Worm (Caenorhabditis elegans) whole organism, young adult: ENCODE results near the gene K04G11.3.

Source experiments
- B0035.1 ChIP-seq: sonication (generic microtip); optimal IDR thresholded peaks from 2 replicates; lab custom pipeline; 2016; ENCODE audit warnings: missing genetic modification characterization, mild to moderate bottlenecking, missing compliant biosample characterization, missing genotype, missing genetic modification reagents
- F23B12.7 ChIP-seq: sonication (generic microtip); optimal IDR thresholded peaks from 2 replicates; lab custom pipeline; 2017; ENCODE audit warnings: missing genetic modification characterization, mild to moderate bottlenecking, missing compliant biosample characterization, antibody characterized with exemption, moderate library complexity; ENCODE audit not compliant: insufficient read depth
- F33H1.4 ChIP-seq: fragments of 200-800 bp; sonication (Bioruptor generic); IDR thresholded peaks from 2 replicates; pipeline ENCODE4 v1.3.6; 2022; ENCODE audit warnings: missing genetic modification reagents, missing genetic modification characterization, missing compliant biosample characterization
- F39B2.1 ChIP-seq: fragments of 200-800 bp; sonication (Bioruptor generic); IDR thresholded peaks from 2 replicates; pipeline ENCODE4 v1.3.6; 2022; ENCODE audit warnings: missing genetic modification reagents, missing genetic modification characterization, missing compliant biosample characterization
- F55B11.4 ChIP-seq: sonication (generic microtip); optimal IDR thresholded peaks from 2 replicates; lab custom pipeline; 2016; ENCODE audit warnings: missing compliant biosample characterization, missing genetic modification characterization, borderline replicate concordance; ENCODE audit not compliant: insufficient read depth
- F57C9.4 ChIP-seq: sonication (generic microtip); optimal IDR thresholded peaks from 2 replicates; lab custom pipeline; 2017; ENCODE audit warnings: mild to moderate bottlenecking, missing genetic modification characterization, missing compliant biosample characterization
- T07F8.4 ChIP-seq: sonication (generic microtip); optimal IDR thresholded peaks from 2 replicates; lab custom pipeline; 2016; ENCODE audit warnings: mild to moderate bottlenecking, missing genetic modification characterization, moderate library complexity, missing compliant biosample characterization
- Y53G8AR.9 ChIP-seq: fragments of 200-800 bp; sonication (Bioruptor generic); conservative IDR thresholded peaks from 2 replicates; pipeline ENCODE4 v1.3.6; 2022; ENCODE audit warnings: missing genetic modification reagents, missing genetic modification characterization, missing compliant biosample characterization
- Y79H2A.3 ChIP-seq: fragments of 200-800 bp; sonication (Bioruptor generic); conservative IDR thresholded peaks from 2 replicates; pipeline ENCODE4 v1.3.6; 2022; ENCODE audit warnings: missing genetic modification reagents, missing genetic modification characterization, missing compliant biosample characterization
- akir-1 ChIP-seq: fragments of 200-800 bp; sonication (Bioruptor generic); optimal IDR thresholded peaks from 2 replicates; lab custom pipeline; 2018; ENCODE audit warnings: mild to moderate bottlenecking, missing genetic modification characterization, moderate library complexity, missing compliant biosample characterization
- aptf-2 ChIP-seq: fragments of 200-800 bp; sonication (Bioruptor generic); conservative IDR thresholded peaks from 2 replicates; pipeline ENCODE4 v1.3.6; 2022; ENCODE audit warnings: missing genetic modification reagents, missing genetic modification characterization, missing compliant biosample characterization
- aptf-3 ChIP-seq: fragments of 200-800 bp; sonication (Bioruptor generic); IDR thresholded peaks from 2 replicates; pipeline ENCODE4 v1.3.6; 2022; ENCODE audit warnings: missing genetic modification characterization, missing compliant biosample characterization
- attf-6 ChIP-seq: fragments of 200-800 bp; sonication (Bioruptor generic); IDR thresholded peaks from 2 replicates; pipeline ENCODE4 v1.3.6; 2022; ENCODE audit warnings: missing genetic modification reagents, missing genetic modification characterization, missing compliant biosample characterization
- bed-2 ChIP-seq: fragments of 200-800 bp; sonication (Bioruptor generic); IDR thresholded peaks from 2 replicates; pipeline ENCODE4 v1.3.6; 2022; ENCODE audit warnings: missing genetic modification reagents, missing genetic modification characterization, missing compliant biosample characterization
- cebp-2 ChIP-seq: fragments of 200-800 bp; sonication (Bioruptor generic); IDR thresholded peaks from 2 replicates; pipeline ENCODE4 v1.3.6; 2022; ENCODE audit warnings: missing genetic modification characterization, missing compliant biosample characterization
- ceh-79 ChIP-seq: sonication (generic microtip); optimal IDR thresholded peaks from 2 replicates; lab custom pipeline; 2017; ENCODE audit warnings: mild to moderate bottlenecking, missing genetic modification characterization, missing compliant biosample characterization
- die-1 ChIP-seq: sonication (generic microtip); optimal IDR thresholded peaks from 2 replicates; lab custom pipeline; 2016; ENCODE audit warnings: missing genotype, mild to moderate bottlenecking, missing genetic modification characterization, missing compliant biosample characterization
- dpl-1 ChIP-seq: fragments of 150-350 bp; optimal IDR thresholded peaks from 2 replicates; lab custom pipeline; 2014; ENCODE audit warnings: missing biosample characterization, missing genetic modification reagents, missing genetic modification characterization
- efl-1 ChIP-seq: fragments of 150-350 bp; optimal IDR thresholded peaks from 2 replicates; lab custom pipeline; 2014; ENCODE audit warnings: missing biosample characterization, missing genetic modification reagents, missing genetic modification characterization
- egl-44 ChIP-seq: fragments of 200-800 bp; sonication (Bioruptor generic); IDR thresholded peaks from 2 replicates; pipeline ENCODE4 v1.3.6; 2022; ENCODE audit warnings: missing genetic modification reagents, missing genetic modification characterization, missing compliant biosample characterization
- fkh-3 ChIP-seq: sonication (generic microtip); optimal IDR thresholded peaks from 2 replicates; lab custom pipeline; 2016; ENCODE audit warnings: mild to moderate bottlenecking, missing genetic modification characterization, missing compliant biosample characterization
- hmg-20 ChIP-seq: fragments of 200-800 bp; sonication (Bioruptor generic); IDR thresholded peaks from 2 replicates; pipeline ENCODE4 v1.3.6; 2022; ENCODE audit warnings: missing genetic modification reagents, missing genetic modification characterization, missing compliant biosample characterization
- hrde-1 ChIP-seq: sonication (generic microtip); optimal IDR thresholded peaks from 2 replicates; lab custom pipeline; 2016; ENCODE audit warnings: missing genetic modification characterization, mild to moderate bottlenecking, missing compliant biosample characterization, moderate library complexity, missing genotype, missing genetic modification reagents, borderline replicate concordance
- lag-1 ChIP-seq: fragments of 200-800 bp; sonication (Bioruptor generic); IDR thresholded peaks from 2 replicates; pipeline ENCODE4 v1.3.6; 2022; ENCODE audit warnings: missing genetic modification reagents, missing genetic modification characterization, missing compliant biosample characterization
- let-607 ChIP-seq, 2 experiments: fragments of 200-800 bp in 1 of 2; sonication (Bioruptor generic) in 1 of 2; sonication (generic microtip) in 1 of 2; optimal IDR thresholded peaks; 2 replicates each; lab custom pipeline; 2016 to 2018; ENCODE audit warnings: mild to moderate bottlenecking in 2 of 2, missing compliant biosample characterization in 2 of 2, missing genetic modification characterization in 2 of 2, moderate library complexity in 2 of 2, missing genotype in 1 of 2
- lir-1 ChIP-seq: fragments of 200-800 bp; sonication (Bioruptor generic); conservative IDR thresholded peaks from 2 replicates; pipeline ENCODE4 v1.3.6; 2022; ENCODE audit warnings: missing genetic modification reagents, missing genetic modification characterization, missing compliant biosample characterization
- madf-6 ChIP-seq: fragments of 200-800 bp; sonication (Bioruptor generic); IDR thresholded peaks from 2 replicates; pipeline ENCODE4 v1.3.6; 2022; ENCODE audit warnings: missing genetic modification reagents, missing genetic modification characterization, missing compliant biosample characterization
- madf-8 ChIP-seq: fragments of 200-800 bp; sonication (Bioruptor generic); conservative IDR thresholded peaks from 2 replicates; pipeline ENCODE4 v1.3.6; 2022; ENCODE audit warnings: missing genetic modification reagents, missing genetic modification characterization, missing compliant biosample characterization
- nfya-1 ChIP-seq: sonication (generic microtip); optimal IDR thresholded peaks from 2 replicates; lab custom pipeline; 2017; ENCODE audit warnings: antibody characterized with exemption, missing compliant biosample characterization, missing genetic modification characterization, borderline replicate concordance; ENCODE audit not compliant: insufficient read depth
- nfya-2 ChIP-seq: fragments of 200-800 bp; sonication (Bioruptor generic); IDR thresholded peaks from 2 replicates; pipeline ENCODE4 v1.3.6; 2022; ENCODE audit warnings: missing genetic modification reagents, missing genetic modification characterization, missing compliant biosample characterization
- nfyb-1 ChIP-seq: fragments of 200-800 bp; sonication (Bioruptor generic); IDR thresholded peaks from 2 replicates; pipeline ENCODE4 v1.3.6; 2022; ENCODE audit warnings: missing genetic modification reagents, missing genetic modification characterization, missing compliant biosample characterization
- nhr-27 ChIP-seq: fragments of 200-800 bp; sonication (Bioruptor generic); optimal IDR thresholded peaks from 2 replicates; lab custom pipeline; 2018; ENCODE audit warnings: mild to moderate bottlenecking, missing genetic modification characterization, moderate library complexity, missing compliant biosample characterization
- nhr-80 ChIP-seq: sonication (generic microtip); optimal IDR thresholded peaks from 2 replicates; lab custom pipeline; 2016; ENCODE audit warnings: missing genetic modification characterization, missing compliant biosample characterization
- nhr-90 ChIP-seq: sonication (generic microtip); optimal IDR thresholded peaks from 2 replicates; lab custom pipeline; 2016; ENCODE audit warnings: missing genotype, mild to moderate bottlenecking, missing genetic modification characterization, missing compliant biosample characterization
- rcor-1 ChIP-seq: fragments of 200-800 bp; sonication (Bioruptor generic); IDR thresholded peaks from 2 replicates; pipeline ENCODE4 v1.3.6; 2022; ENCODE audit warnings: missing genetic modification reagents, missing genetic modification characterization, missing compliant biosample characterization
- rec-8 ChIP-seq, 2 experiments: sonication (generic microtip); optimal IDR thresholded peaks; 2 replicates each; lab custom pipeline; 2016; ENCODE audit warnings: mild to moderate bottlenecking in 2 of 2, missing genetic modification characterization in 2 of 2, missing genetic modification reagents in 2 of 2, missing genotype in 2 of 2, missing biosample characterization in 1 of 2, missing compliant biosample characterization in 1 of 2, moderate library complexity in 1 of 2
- repo-1 ChIP-seq: sonication (generic microtip); optimal IDR thresholded peaks from 2 replicates; lab custom pipeline; 2017; ENCODE audit warnings: mild to moderate bottlenecking, missing genetic modification characterization, missing compliant biosample characterization
- rpc-1 ChIP-seq, 2 experiments: fragments of 150-350 bp in 1 of 2; sonication (generic microtip) in 1 of 2; optimal IDR thresholded peaks; 2 replicates each; lab custom pipeline; 2014 to 2018; ENCODE audit warnings: missing biosample characterization in 1 of 2, missing genetic modification characterization in 1 of 2, missing genetic modification reagents in 1 of 2, missing genotype in 1 of 2
- sdz-38 ChIP-seq: sonication (generic microtip); optimal IDR thresholded peaks from 2 replicates; lab custom pipeline; 2016; ENCODE audit warnings: missing genotype, missing genetic modification characterization, missing compliant biosample characterization
- somi-1 ChIP-seq: fragments of 200-800 bp; sonication (Bioruptor generic); optimal IDR thresholded peaks from 2 replicates; lab custom pipeline; 2018; ENCODE audit warnings: mild to moderate bottlenecking, missing genetic modification characterization, missing compliant biosample characterization
- sptf-2 ChIP-seq: fragments of 200-800 bp; sonication (Bioruptor generic); optimal IDR thresholded peaks from 2 replicates; lab custom pipeline; 2018; ENCODE audit warnings: mild to moderate bottlenecking, missing genetic modification characterization, missing compliant biosample characterization
- xnd-1 ChIP-seq: sonication (generic microtip); optimal IDR thresholded peaks from 2 replicates; lab custom pipeline; 2016; ENCODE audit warnings: missing genotype, missing genetic modification reagents, missing genetic modification characterization, missing compliant biosample characterization
- ztf-25 ChIP-seq: fragments of 200-800 bp; sonication (Bioruptor generic); IDR thresholded peaks from 2 replicates; pipeline ENCODE4 v1.3.6; 2022; ENCODE audit warnings: missing genetic modification reagents, missing genetic modification characterization, missing compliant biosample characterization
- ztf-28 ChIP-seq: fragments of 200-800 bp; sonication (Bioruptor generic); IDR thresholded peaks from 2 replicates; pipeline ENCODE4 v1.3.6; 2022; ENCODE audit warnings: missing genetic modification reagents, missing genetic modification characterization, missing compliant biosample characterization

K04G11.3 gene

ce11 chrX:14303078-14303477 lies 44.4 kb downstream of the K04G11.3 start, which contains the start of gene C11H1.5:
TSS of gene C11H1.5 (minus strand) at chrX:14303178.
- TF ChIP-seq akir-1 (GFP tag; lab: Kevin White, UChicago) (no peak), rec-8 (tag; optimal IDR thresholded peaks at IDR 0.05; lab: Kevin White, UChicago) (no peak), F55B11.4 (tag; lab: Kevin White, UChicago) (no peak), bed-2 (GFP tag; lab: Robert Waterston, UW) (no peak), nhr-90 (tag; lab: Kevin White, UChicago) (no peak), rcor-1 (GFP tag; lab: Robert Waterston, UW) (no peak), hmg-20 (GFP tag; lab: Robert Waterston, UW) (no peak), let-607 (tag; optimal IDR thresholded peaks at IDR 0.05; lab: Kevin White, UChicago) (no peak), sptf-2 (no peak), B0035.1 (no peak), Y53G8AR.9 (GFP tag; lab: Robert Waterston, UW) (no peak)
- TF ChIP-seq, all 124 proteins: peak for 0

- TF ChIP-seq xnd-1 (tag; lab: Kevin White, UChicago) (no peak), nfya-1 (tag; lab: Kevin White, UChicago) (no peak), nhr-80 (tag; lab: Kevin White, UChicago) (peak; percentile 56), nfya-2 (GFP tag; lab: Robert Waterston, UW) (no peak), rpc-1 (optimal IDR thresholded peaks at IDR 0.05; lab: Kevin White, UChicago) (no peak), rpc-1 (tag; optimal IDR thresholded peaks at IDR 0.05; lab: Kevin White, UChicago) (no peak), let-607 (tag; optimal IDR thresholded peaks at IDR 0.05; lab: Kevin White, UChicago) (peak; percentile 9 to 24), ztf-25 (GFP tag; lab: Robert Waterston, UW) (no peak), Y79H2A.3 (GFP tag; lab: Robert Waterston, UW) (no peak), F23B12.7 (tag; lab: Kevin White, UChicago) (no peak), F57C9.4 (no peak), rcor-1 (GFP tag; lab: Robert Waterston, UW) (no peak), dpl-1 (no peak), repo-1 (tag; lab: Kevin White, UChicago) (no peak), fkh-3 (no peak), sptf-2 (no peak), cebp-2 (0 out of 2 replicates have a peak, but pooled peaks have one; percentile 69), bed-2 (GFP tag; lab: Robert Waterston, UW) (no peak), nfyb-1 (GFP tag; lab: Robert Waterston, UW) (peak; percentile 82), F33H1.4 (no peak), egl-44 (GFP tag; lab: Robert Waterston, UW) (no peak), efl-1 (GFP tag; lab: Kevin White, UChicago) (peak; percentile 6), aptf-3 (GFP tag; lab: Robert Waterston, UW) (no peak), lir-1 (peak; percentile 20; the same call in 1 of the 2 replicates), F39B2.1 (no peak), madf-6 (GFP tag; lab: Robert Waterston, UW) (no peak), T07F8.4 (tag; lab: Kevin White, UChicago) (no peak), ztf-28 (no peak), ceh-79 (no peak), lag-1 (GFP tag; lab: Robert Waterston, UW) (no peak), hrde-1 (no peak), nhr-90 (tag; lab: Kevin White, UChicago) (no peak), aptf-2 (GFP tag; lab: Robert Waterston, UW) (no peak), attf-6 (GFP tag; lab: Robert Waterston, UW) (no peak), hmg-20 (GFP tag; lab: Robert Waterston, UW) (no peak; the same call in 1 of the 2 replicates), somi-1 (peak; percentile 45), nhr-27 (tag; lab: Kevin White, UChicago) (no peak), sdz-38 (tag; lab: Kevin White, UChicago) (no peak), die-1 (tag; lab: Kevin White, UChicago) (peak; percentile 16), madf-8 (no peak)
Measured at ce11 chrX:14297209-14297608, 50.3 kb downstream of the K04G11.3 start.
